Fruit fly (Drosophila melanogaster): ENCODE results near the gene AnxB10.

AnxB10 gene

DNA sequence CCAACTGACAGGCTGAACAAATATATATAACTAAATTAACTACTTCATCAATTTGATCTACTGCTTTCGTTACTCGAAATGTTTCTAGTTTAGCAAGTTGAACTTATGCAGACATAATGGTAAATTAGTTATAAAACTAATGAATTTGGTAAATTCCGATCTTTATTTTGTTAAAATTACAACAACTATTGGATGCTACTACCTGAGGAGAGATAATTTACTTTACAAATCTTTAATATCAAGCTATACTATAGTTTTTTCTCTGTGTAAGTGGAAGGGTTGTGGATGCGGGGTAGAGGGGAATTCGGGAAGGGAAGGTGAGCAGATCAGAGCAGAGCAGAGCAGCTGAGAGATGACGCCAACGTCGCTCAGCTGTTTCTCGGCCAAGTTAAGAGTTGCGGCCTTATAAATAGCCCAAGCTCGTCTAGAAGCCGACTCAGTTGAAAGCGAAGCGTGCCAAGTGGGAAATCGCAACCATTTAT is 25.6 kb downstream of the AnxB10 start, which contains the start of gene aspr (continued):
- TF ChIP-seq gem (tag; optimal IDR thresholded peaks at IDR 0.05) (peak; percentile 48), Stat92E (GFP tag; optimal IDR thresholded peaks at IDR 0.05) (no peak), Six4 (GFP tag; optimal IDR thresholded peaks at IDR 0.05) (no peak), jing (GFP tag; optimal IDR thresholded peaks at IDR 0.05) (no peak), CG1832 (GFP tag; optimal IDR thresholded peaks at IDR 0.05) (no peak), Fer3 (tag; optimal IDR thresholded peaks at IDR 0.05) (no peak), lbe (GFP tag; optimal IDR thresholded peaks at IDR 0.05) (no peak), al (GFP tag; IDR thresholded peaks at IDR 0.05) (peak; percentile 25; the same call in 1 of the 2 replicates), Scr (GFP tag; IDR thresholded peaks at IDR 0.05; ENCODE audit: partially characterized antibody) (no peak), CG9215 (GFP tag; IDR thresholded peaks at IDR 0.05) (0 out of 2 replicates have a peak, but pooled peaks have one; percentile 13), yki (optimal IDR thresholded peaks at IDR 0.05) (no peak), Opbp (GFP tag; IDR thresholded peaks at IDR 0.05; ENCODE audit: partially characterized antibody) (no peak), Gug (GFP tag; IDR thresholded peaks at IDR 0.05) (no peak), chinmo (GFP tag; IDR thresholded peaks at IDR 0.05; ENCODE audit: partially characterized antibody) (no peak), tgo (GFP tag; IDR thresholded peaks at IDR 0.05) (0 out of 3 replicates have a peak, but pooled peaks have one; percentile 18), CG13123 (GFP tag; optimal IDR thresholded peaks at IDR 0.05) (no peak), CG11456 (GFP tag; IDR thresholded peaks at IDR 0.05) (no peak), ash1 (GFP tag; optimal IDR thresholded peaks at IDR 0.05) (no peak), sens (GFP tag) (peak; percentile 77), CG31441 (GFP tag; IDR thresholded peaks at IDR 0.05) (no peak), CG11695 (GFP tag; IDR thresholded peaks at IDR 0.05) (peak; percentile 30; the same call in 1 of the 3 replicates), Dek (tag; optimal IDR thresholded peaks at IDR 0.05) (no peak), CG10431 (GFP tag; optimal IDR thresholded peaks at IDR 0.05) (no peak), CG7839 (tag; optimal IDR thresholded peaks at IDR 0.05) (peak; percentile 19), exex (tag; optimal IDR thresholded peaks at IDR 0.05) (no peak), Side (GFP tag; optimal IDR thresholded peaks at IDR 0.05) (no peak), CoRest (tag; optimal IDR thresholded peaks at IDR 0.05) (peak; percentile 25), CG13424 (tag; optimal IDR thresholded peaks at IDR 0.05) (no peak), Hmr (GFP tag; optimal IDR thresholded peaks at IDR 0.05) (peak; percentile 2), Med (GFP tag) (no peak), CG18764 (GFP tag; optimal IDR thresholded peaks at IDR 0.05) (no peak), Meics (GFP tag; optimal IDR thresholded peaks at IDR 0.05) (peak; percentile 46), CG33213 (GFP tag; optimal IDR thresholded peaks at IDR 0.05) (no peak), Hr78 (GFP tag; optimal IDR thresholded peaks at IDR 0.05) (no peak), slbo (GFP tag; IDR thresholded peaks at IDR 0.05) (no peak), lola (GFP tag; optimal IDR thresholded peaks at IDR 0.05) (no peak), CG8290 (GFP tag; optimal IDR thresholded peaks at IDR 0.05) (no peak), CG8290 (tag; optimal IDR thresholded peaks at IDR 0.05) (no peak), CG14441 (GFP tag; IDR thresholded peaks at IDR 0.05) (0 out of 2 replicates have a peak, but pooled peaks have one; percentile 7), fu2 (GFP tag; optimal IDR thresholded peaks at IDR 0.05) (no peak), MESR4 (GFP tag; optimal IDR thresholded peaks at IDR 0.05) (no peak), GATAe (GFP tag; conservative IDR thresholded peaks at IDR 0.05) (no peak), CG1792 (GFP tag; optimal IDR thresholded peaks at IDR 0.05) (no peak), nmo (GFP tag; optimal IDR thresholded peaks at IDR 0.05) (no peak), CG4707 (GFP tag; optimal IDR thresholded peaks at IDR 0.05) (no peak), CG32532 (GFP tag; IDR thresholded peaks at IDR 0.05) (peak; percentile 50; the same call in 1 of the 2 replicates), Sox100B (GFP tag; optimal IDR thresholded peaks at IDR 0.05) (no peak), tx (GFP tag; optimal IDR thresholded peaks at IDR 0.05) (no peak), ase (GFP tag; IDR thresholded peaks at IDR 0.05) (no peak), CG9932 (GFP tag; IDR thresholded peaks at IDR 0.05) (peak; percentile 50), dysf (GFP tag; IDR thresholded peaks at IDR 0.05) (peak; percentile 39; the same call in 1 of the 3 replicates)

Measured in whole organism, embryonic.